Fruit fly (Drosophila melanogaster): ENCODE data around the gene CG4829.
A peak's percentile ranks its signal among the peaks of the same experiment; 100 is the strongest.

Gene CG4829

dm6 chrX:16811213-16811749 is at the start of gene CG4829 (continued):
- TF ChIP-seq Awh (GFP tag; IDR thresholded peaks at IDR 0.05) (peak; percentile 83), CG17802 (tag; optimal IDR thresholded peaks at IDR 0.05) (peak; percentile 63), CG4854 (GFP tag; optimal IDR thresholded peaks at IDR 0.05) (peak; percentile 79), tx (GFP tag; optimal IDR thresholded peaks at IDR 0.05) (peak; percentile 77), CG10147 (GFP tag; optimal IDR thresholded peaks at IDR 0.05) (peak; percentile 84), Usf (GFP tag; optimal IDR thresholded peaks at IDR 0.05) (peak; percentile 43), CG3281 (GFP tag; optimal IDR thresholded peaks at IDR 0.05) (peak; percentile 82), Dfd (GFP tag; optimal IDR thresholded peaks at IDR 0.05) (no peak), CG1792 (GFP tag; optimal IDR thresholded peaks at IDR 0.05) (peak; percentile 76), CG3407 (GFP tag; optimal IDR thresholded peaks at IDR 0.05) (peak; percentile 75), Abd-B (GFP tag; optimal IDR thresholded peaks at IDR 0.05) (peak; percentile 69), NFAT (GFP tag; IDR thresholded peaks at IDR 0.05) (peak; percentile 72; the same call in 1 of the 2 replicates), CG1024 (GFP tag; IDR thresholded peaks at IDR 0.05) (peak; percentile 59), Gug (GFP tag; IDR thresholded peaks at IDR 0.05) (peak; percentile 80), dmrt99B (tag; optimal IDR thresholded peaks at IDR 0.05) (peak; percentile 94), odd (GFP tag; optimal IDR thresholded peaks at IDR 0.05) (peak; percentile 82), CG14014 (GFP tag; IDR thresholded peaks at IDR 0.05) (peak; percentile 88), nerfin-2 (GFP tag; IDR thresholded peaks at IDR 0.05; ENCODE audit: partially characterized antibody) (no peak), fd96Cb (tag; optimal IDR thresholded peaks at IDR 0.05) (peak; percentile 91), CG10565 (GFP tag; optimal IDR thresholded peaks at IDR 0.05) (peak; percentile 40), Dbx (GFP tag; IDR thresholded peaks at IDR 0.05) (peak; percentile 82), gce (GFP tag; IDR thresholded peaks at IDR 0.05) (peak; percentile 86; the same call in 2 of the 3 replicates), zf30C (GFP tag; optimal IDR thresholded peaks at IDR 0.05) (no peak), Deaf1 (tag; optimal IDR thresholded peaks at IDR 0.05) (peak; percentile 63), fd3F (GFP tag; optimal IDR thresholded peaks at IDR 0.05) (peak; percentile 89), chif (GFP tag; optimal IDR thresholded peaks at IDR 0.05) (peak; percentile 88 to 89), HLH54F (GFP tag; optimal IDR thresholded peaks at IDR 0.05) (peak; percentile 81), Mad (GFP tag; optimal IDR thresholded peaks at IDR 0.05) (peak; percentile 77), slbo (GFP tag; IDR thresholded peaks at IDR 0.05) (peak; percentile 92), CG14965 (GFP tag; optimal IDR thresholded peaks at IDR 0.05; ENCODE audit: borderline replicate concordance) (peak; percentile 23), Fer3 (tag; optimal IDR thresholded peaks at IDR 0.05) (peak; percentile 91), dati (GFP tag; IDR thresholded peaks at IDR 0.05) (peak; percentile 78), CG32532 (GFP tag; IDR thresholded peaks at IDR 0.05) (peak; percentile 84), CG8281 (tag; optimal IDR thresholded peaks at IDR 0.05) (peak; percentile 70), crc (GFP tag; optimal IDR thresholded peaks at IDR 0.05) (peak; percentile 77), NC2α (GFP tag; optimal IDR thresholded peaks at IDR 0.05) (peak; percentile 64), CG34376 (GFP tag; optimal IDR thresholded peaks at IDR 0.05) (peak; percentile 58), CG16863 (GFP tag; optimal IDR thresholded peaks at IDR 0.05) (peak; percentile 82), CG9215 (GFP tag; IDR thresholded peaks at IDR 0.05) (peak; percentile 77), CG12659 (GFP tag; optimal IDR thresholded peaks at IDR 0.05) (peak; percentile 85), pzg (GFP tag; optimal IDR thresholded peaks at IDR 0.05) (peak; percentile 7), Sry-δ (GFP tag; optimal IDR thresholded peaks at IDR 0.05) (peak; percentile 56), klu (GFP tag; IDR thresholded peaks at IDR 0.05) (peak; percentile 79), CG2129 (GFP tag; IDR thresholded peaks at IDR 0.05; ENCODE audit: partially characterized antibody) (no peak), HLH4C (GFP tag; IDR thresholded peaks at IDR 0.05; ENCODE audit: partially characterized antibody) (no peak), shn (GFP tag; optimal IDR thresholded peaks at IDR 0.05) (peak; percentile 66), Hr78 (GFP tag; optimal IDR thresholded peaks at IDR 0.05) (peak in 1 of 2 experiments; percentile 61), sens (GFP tag) (peak; percentile 97), bab2 (GFP tag; optimal IDR thresholded peaks at IDR 0.05) (peak; percentile 86), caup (GFP tag; optimal IDR thresholded peaks at IDR 0.05; ENCODE audit: severe bottlenecking) (peak; percentile 85)

All from whole organism, embryonic.